Worm (Caenorhabditis elegans): ENCODE data around the gene ubh-4.

ubh-4 gene

DNA sequence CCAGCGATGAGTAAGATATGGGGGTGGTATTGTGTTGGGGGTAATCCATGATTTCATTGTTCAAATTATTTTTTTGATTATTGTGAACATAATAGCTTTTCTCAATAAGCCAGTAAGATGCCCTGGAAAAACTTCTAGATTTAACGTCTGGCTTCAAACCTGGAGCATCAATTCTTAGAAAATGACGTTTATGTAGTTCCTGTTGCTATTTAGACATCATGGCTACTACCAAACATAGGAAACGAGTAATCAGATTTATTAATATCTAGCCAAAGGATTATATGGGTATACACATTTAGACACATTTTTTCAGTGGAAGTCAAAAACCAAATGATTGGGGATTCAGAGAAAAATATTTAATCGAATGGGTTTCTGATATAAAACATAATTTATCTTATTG is 20.1 kb upstream of the ubh-4 start:
- TF ChIP-seq ztf-11 (tag; optimal IDR thresholded peaks at IDR 0.05) = no peak
- peak; percentile 9 for TF ChIP-seq nhr-11 (tag; optimal IDR thresholded peaks at IDR 0.05)

ce11 chrII:8058769-8059168 is 19.4 kb upstream of the ubh-4 start, which contains the start of gene T05H10.8:
T05H10.8 (plus strand) TSS chrII:8059069.
- TF ChIP-seq nhr-11 (tag; optimal IDR thresholded peaks at IDR 0.05) = no peak
- no peak for TF ChIP-seq arid-1 (GFP tag; conservative IDR thresholded peaks at IDR 0.05)
- TF ChIP-seq tag-97 (GFP tag; IDR thresholded peaks at IDR 0.05) = no peak
- no peak for TF ChIP-seq F10B5.3 (tag; optimal IDR thresholded peaks at IDR 0.05)
- no peak for TF ChIP-seq snpc-4 (tag; optimal IDR thresholded peaks at IDR 0.05)
- TF ChIP-seq nhr-28 (tag; optimal IDR thresholded peaks at IDR 0.05) = no peak
- TF ChIP-seq T26A8.4 (GFP tag; IDR thresholded peaks at IDR 0.05) = no peak
- TF ChIP-seq T20F7.1 (GFP tag; optimal IDR thresholded peaks at IDR 0.05) = no peak
- TF ChIP-seq ctbp-1 (GFP tag; IDR thresholded peaks at IDR 0.05) = no peak
- no peak for TF ChIP-seq lin-13 (GFP tag; optimal IDR thresholded peaks at IDR 0.05)
- no peak for TF ChIP-seq rbr-2 (tag; optimal IDR thresholded peaks at IDR 0.05)
- no peak for TF ChIP-seq daf-16 (GFP tag; optimal IDR thresholded peaks at IDR 0.05)
- no peak for TF ChIP-seq daf-16 (tag; optimal IDR thresholded peaks at IDR 0.05)

DNA sequence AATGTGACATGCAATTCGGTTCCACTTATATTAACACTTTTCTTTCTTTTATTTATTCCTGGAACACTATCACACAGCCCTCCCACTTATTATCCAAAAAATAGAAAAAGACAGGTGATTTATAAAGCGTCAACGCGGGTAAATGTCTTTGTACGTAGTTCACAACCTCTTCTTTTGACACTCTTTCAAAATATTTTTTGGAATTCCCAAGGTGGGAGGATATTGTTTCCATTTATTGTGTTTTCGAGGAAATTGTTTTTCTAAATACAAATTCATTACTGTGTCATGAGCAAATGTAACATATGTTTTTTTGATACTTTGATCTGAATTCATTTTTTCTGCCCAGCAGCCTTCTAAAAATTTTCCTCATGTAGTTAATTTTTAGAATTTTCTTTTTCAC is 18.5 kb upstream of the ubh-4 start:
- TF ChIP-seq dmd-9 (GFP tag; IDR thresholded peaks at IDR 0.05) (no peak), ceh-32 (tag; optimal IDR thresholded peaks at IDR 0.05; ENCODE audit: poor library complexity) (no peak), daf-8 (GFP tag; IDR thresholded peaks at IDR 0.05) (no peak), mdl-1 (tag; optimal IDR thresholded peaks at IDR 0.05) (no peak), spr-3 (GFP tag; optimal IDR thresholded peaks at IDR 0.05) (no peak), D1046.2 (GFP tag; IDR thresholded peaks at IDR 0.05) (no peak), hlh-11 (tag; optimal IDR thresholded peaks at IDR 0.05) (no peak)

DNA sequence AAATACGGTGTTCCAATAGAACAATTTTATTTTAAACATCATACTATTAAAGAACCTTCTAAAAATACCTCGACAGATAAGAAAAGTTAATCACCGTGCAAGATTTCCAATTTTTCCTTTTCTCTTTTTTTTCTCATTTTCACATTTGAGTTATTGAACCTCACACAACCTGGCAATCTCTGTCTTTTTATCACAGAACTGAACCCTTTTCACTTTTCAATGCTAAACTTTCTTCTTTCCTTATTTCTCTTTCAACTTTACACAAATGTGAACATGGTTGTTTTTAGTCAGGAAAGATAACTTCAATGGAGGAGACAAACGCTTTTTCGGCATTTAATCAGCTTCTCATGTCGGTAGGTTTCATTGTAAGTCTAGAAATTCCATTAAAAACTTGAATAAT is 13.5 kb upstream of the ubh-4 start, which contains the start of gene T05H10.4:
T05H10.4 (plus strand) TSS at position 301 of the 400 bp plus-strand sequence.
- no peak for TF ChIP-seq F44E2.7 (GFP tag; IDR thresholded peaks at IDR 0.05)
- no peak for TF ChIP-seq daf-12 (tag; optimal IDR thresholded peaks at IDR 0.05)
- TF ChIP-seq nhr-237 (tag; optimal IDR thresholded peaks at IDR 0.05) = no peak
- TF ChIP-seq skn-1 (tag; optimal IDR thresholded peaks at IDR 0.05) = no peak
- TF ChIP-seq Y5F2A.4 (GFP tag; optimal IDR thresholded peaks at IDR 0.05) = no peak
- TF ChIP-seq spr-3 (GFP tag; optimal IDR thresholded peaks at IDR 0.05) = no peak
- no peak for TF ChIP-seq lin-15B (tag; optimal IDR thresholded peaks at IDR 0.05)
- TF ChIP-seq nhr-102 (tag; optimal IDR thresholded peaks at IDR 0.05) = no peak
- no peak for TF ChIP-seq ceh-82 (tag; optimal IDR thresholded peaks at IDR 0.05)
- no peak for TF ChIP-seq lin-13 (GFP tag; optimal IDR thresholded peaks at IDR 0.05)
- TF ChIP-seq ceh-62 (tag; optimal IDR thresholded peaks at IDR 0.05) = no peak
- TF ChIP-seq gei-8 (GFP tag; optimal IDR thresholded peaks at IDR 0.05) = no peak
- no peak for TF ChIP-seq nhr-28 (tag; optimal IDR thresholded peaks at IDR 0.05)

- TF ChIP-seq madf-5 (GFP tag; IDR thresholded peaks at IDR 0.05) = no peak
- TF ChIP-seq unc-62 (GFP tag; optimal IDR thresholded peaks at IDR 0.05 in 1 of 2) = peak in 1 of 2 experiments; percentile 7
- TF ChIP-seq unc-62 (tag; optimal IDR thresholded peaks at IDR 0.05) = no peak
Measured at ce11 chrII:8052172-8052571, 12.8 kb upstream of the ubh-4 start.

- no peak for TF ChIP-seq mep-1 (tag; optimal IDR thresholded peaks at IDR 0.05)
- TF ChIP-seq saeg-2 (GFP tag; IDR thresholded peaks at IDR 0.05) = no peak
- TF ChIP-seq aha-1 (tag) = peak; percentile 88
- TF ChIP-seq F26F4.8 (GFP tag; conservative IDR thresholded peaks at IDR 0.05) = no peak
Measured at ce11 chrII:8051330-8051729, 11.9 kb upstream of the ubh-4 start.

All from whole organism, L4 larva.